Fruit fly (Drosophila melanogaster): Measurements from ENCODE around the gene Rsf1.

Rsf1 gene

dm6 chr2L:10265129-10265528 lies 1.8 kb upstream of the Rsf1 start, which contains the start of gene Mob3 (continued):
- TF ChIP-seq Dll (GFP tag; IDR thresholded peaks at IDR 0.05; ENCODE audit: partially characterized antibody) = peak; percentile 55; the same call in 1 of the 4 replicates
- TF ChIP-seq knrl (GFP tag; IDR thresholded peaks at IDR 0.05; ENCODE audit: partially characterized antibody) = no peak
- no peak for TF ChIP-seq CG6765 (GFP tag; optimal IDR thresholded peaks at IDR 0.05)

- TF ChIP-seq bab2 (GFP tag; optimal IDR thresholded peaks at IDR 0.05) (no peak), slp2 (GFP tag; optimal IDR thresholded peaks at IDR 0.05) (no peak), tx (GFP tag; optimal IDR thresholded peaks at IDR 0.05) (no peak), CG8388 (GFP tag; optimal IDR thresholded peaks at IDR 0.05) (no peak), CG3726 (GFP tag; IDR thresholded peaks at IDR 0.05) (no peak), CG16813 (GFP tag; IDR thresholded peaks at IDR 0.05; ENCODE audit: partially characterized antibody) (no peak), Pdp1 (GFP tag; optimal IDR thresholded peaks at IDR 0.05) (peak in 1 of 2 experiments; percentile 18), sima (GFP tag; optimal IDR thresholded peaks at IDR 0.05) (no peak), odd (GFP tag; optimal IDR thresholded peaks at IDR 0.05) (no peak), Dfd (GFP tag; optimal IDR thresholded peaks at IDR 0.05) (no peak), YL-1 (GFP tag; optimal IDR thresholded peaks at IDR 0.05) (peak; percentile 76), CG1602 (GFP tag; optimal IDR thresholded peaks at IDR 0.05) (no peak), Bdp1 (GFP tag; optimal IDR thresholded peaks at IDR 0.05) (no peak), CG2712 (tag; optimal IDR thresholded peaks at IDR 0.05) (no peak), sqz (GFP tag; optimal IDR thresholded peaks at IDR 0.05) (no peak), CG18476 (GFP tag; optimal IDR thresholded peaks at IDR 0.05) (no peak), lilli (GFP tag; optimal IDR thresholded peaks at IDR 0.05) (no peak), Eip74EF (GFP tag; optimal IDR thresholded peaks at IDR 0.05) (no peak), her (GFP tag; optimal IDR thresholded peaks at IDR 0.05) (no peak), CG4617 (GFP tag; optimal IDR thresholded peaks at IDR 0.05; ENCODE audit: borderline replicate concordance) (peak; percentile 5), CG10147 (GFP tag; optimal IDR thresholded peaks at IDR 0.05) (no peak), rib (GFP tag; IDR thresholded peaks at IDR 0.05) (no peak), pan (optimal IDR thresholded peaks at IDR 0.05) (no peak), pan (GFP tag; optimal IDR thresholded peaks at IDR 0.05 in 1 of 2, IDR thresholded peaks at IDR 0.05 in 1 of 2) (no peak), CG12744 (GFP tag; optimal IDR thresholded peaks at IDR 0.05) (no peak), CG9437 (GFP tag; optimal IDR thresholded peaks at IDR 0.05) (no peak), Chrac-16 (GFP tag; optimal IDR thresholded peaks at IDR 0.05) (no peak), CG13287 (GFP tag; IDR thresholded peaks at IDR 0.05; ENCODE audit: partially characterized antibody) (no peak), Poxn (GFP tag; IDR thresholded peaks at IDR 0.05) (no peak), CG4282 (GFP tag; optimal IDR thresholded peaks at IDR 0.05) (no peak), CG18262 (tag; optimal IDR thresholded peaks at IDR 0.05) (peak; percentile 0), hb (GFP tag; IDR thresholded peaks at IDR 0.05; ENCODE audit: partially characterized antibody) (no peak), mld (GFP tag; IDR thresholded peaks at IDR 0.05; ENCODE audit: partially characterized antibody) (no peak), Antp (GFP tag; optimal IDR thresholded peaks at IDR 0.05) (no peak), Drgx (GFP tag; IDR thresholded peaks at IDR 0.05) (no peak), CG14014 (GFP tag; IDR thresholded peaks at IDR 0.05) (no peak), CG9609 (GFP tag; optimal IDR thresholded peaks at IDR 0.05) (no peak), MTF-1 (GFP tag; optimal IDR thresholded peaks at IDR 0.05; ENCODE audit: borderline replicate concordance) (no peak), E2f2 (GFP tag; IDR thresholded peaks at IDR 0.05) (peak; percentile 58), Fer2 (tag; optimal IDR thresholded peaks at IDR 0.05) (no peak), corto (GFP tag; optimal IDR thresholded peaks at IDR 0.05) (peak; percentile 76), vfl (GFP tag; optimal IDR thresholded peaks at IDR 0.05) (no peak), tgo (GFP tag; IDR thresholded peaks at IDR 0.05) (no peak), Stat92E (GFP tag; optimal IDR thresholded peaks at IDR 0.05) (no peak)
Observed at dm6 chr2L:10263830-10264634, 678 bp upstream of the Rsf1 start, which contains the start of gene REPTOR-BP. Gene REPTOR-BP, plus strand, starts transcription at chr2L:10264125.

All from whole organism, embryonic.